Worm (Caenorhabditis elegans) whole organism, mixed stage, embryonic: ENCODE data around the gene Y53F4B.62.

ENCODE experiments used
- M03D4.4 ChIP-seq: sonication (generic microtip); optimal IDR thresholded peaks from 2 replicates; lab custom pipeline; 2017; ENCODE audit warnings: mild to moderate bottlenecking, missing genetic modification characterization, missing compliant biosample characterization
- blmp-1 ChIP-seq: fragments of 150-350 bp; optimal IDR thresholded peaks from 2 replicates; lab custom pipeline; 2014; ENCODE audit warnings: missing biosample characterization, missing genetic modification characterization
- ceh-83 ChIP-seq: fragments of 200-800 bp; sonication (Bioruptor generic); optimal IDR thresholded peaks from 2 replicates; lab custom pipeline; 2018; ENCODE audit warnings: mild to moderate bottlenecking, missing genetic modification characterization, missing compliant biosample characterization
- ces-1 ChIP-seq: fragments of 150-350 bp; optimal IDR thresholded peaks from 2 replicates; lab custom pipeline; 2014; ENCODE audit warnings: missing biosample characterization, missing genetic modification reagents, missing genetic modification characterization
- cnd-1 ChIP-seq: fragments of 200-800 bp; sonication (Bioruptor generic); optimal IDR thresholded peaks from 2 replicates; lab custom pipeline; 2018; ENCODE audit warnings: mild to moderate bottlenecking, missing genetic modification characterization, missing compliant biosample characterization
- drap-1 ChIP-seq: fragments of 200-800 bp; sonication (Bioruptor generic); optimal IDR thresholded peaks from 3 replicates; lab custom pipeline; 2018; ENCODE audit warnings: mild to moderate bottlenecking, missing genetic modification characterization, missing compliant biosample characterization
- elt-3 ChIP-seq: fragments of 150-350 bp; optimal IDR thresholded peaks from 2 replicates; lab custom pipeline; 2014; ENCODE audit warnings: missing biosample characterization, missing genetic modification characterization
- lin-13 ChIP-seq: fragments of 150-350 bp; optimal IDR thresholded peaks from 2 replicates; lab custom pipeline; 2014; ENCODE audit warnings: missing biosample characterization, missing genetic modification characterization
- lin-32 ChIP-seq: fragments of 200-800 bp; sonication (Bioruptor generic); optimal IDR thresholded peaks from 2 replicates; lab custom pipeline; 2018; ENCODE audit warnings: mild to moderate bottlenecking, missing genetic modification characterization, missing compliant biosample characterization
- mab-5 ChIP-seq: fragments of 150-350 bp; optimal IDR thresholded peaks from 2 replicates; lab custom pipeline; 2014; ENCODE audit warnings: missing biosample characterization, missing genetic modification characterization
- mep-1 ChIP-seq: fragments of 150-350 bp; optimal IDR thresholded peaks from 2 replicates; lab custom pipeline; 2017; ENCODE audit warnings: missing biosample characterization, missing genetic modification reagents, missing genetic modification characterization, inconsistent platforms
- mls-2 ChIP-seq: sonication (generic microtip); optimal IDR thresholded peaks from 2 replicates; lab custom pipeline; 2016; ENCODE audit warnings: mild to moderate bottlenecking, missing genetic modification characterization, moderate library complexity, missing compliant biosample characterization
- nhr-2 ChIP-seq: fragments of 150-350 bp; optimal IDR thresholded peaks from 2 replicates; lab custom pipeline; 2014; ENCODE audit warnings: missing biosample characterization, missing genetic modification characterization
- nhr-237 ChIP-seq: fragments of 150-350 bp; optimal IDR thresholded peaks from 2 replicates; lab custom pipeline; 2014; ENCODE audit warnings: missing biosample characterization, missing genetic modification characterization
- nhr-28 ChIP-seq: fragments of 150-350 bp; optimal IDR thresholded peaks from 2 replicates; lab custom pipeline; 2014; ENCODE audit warnings: missing biosample characterization, missing genetic modification characterization
- pha-4 ChIP-seq: fragments of 150-350 bp; optimal IDR thresholded peaks from 2 replicates; lab custom pipeline; 2018; ENCODE audit warnings: missing biosample characterization, missing genetic modification reagents, missing genetic modification characterization
- snpc-4 ChIP-seq: fragments of 150-350 bp; optimal IDR thresholded peaks from 2 replicates; lab custom pipeline; 2014; ENCODE audit warnings: missing biosample characterization, missing genetic modification characterization
- sptf-1 ChIP-seq: sonication (generic microtip); optimal IDR thresholded peaks from 2 replicates; lab custom pipeline; 2017; ENCODE audit warnings: mild to moderate bottlenecking, missing genetic modification characterization, moderate library complexity, missing compliant biosample characterization
- unc-39 ChIP-seq: fragments of 150-350 bp; optimal IDR thresholded peaks from 2 replicates; lab custom pipeline; 2014; ENCODE audit warnings: missing biosample characterization, missing genetic modification characterization
- unc-62 ChIP-seq: fragments of 150-350 bp; optimal IDR thresholded peaks from 2 replicates; lab custom pipeline; 2014; ENCODE audit warnings: missing biosample characterization, missing genetic modification reagents, missing genetic modification characterization
- zip-8 ChIP-seq: fragments of 150-350 bp; optimal IDR thresholded peaks from 2 replicates; lab custom pipeline; 2014; ENCODE audit warnings: missing biosample characterization, missing genetic modification characterization

Gene Y53F4B.62

DNA sequence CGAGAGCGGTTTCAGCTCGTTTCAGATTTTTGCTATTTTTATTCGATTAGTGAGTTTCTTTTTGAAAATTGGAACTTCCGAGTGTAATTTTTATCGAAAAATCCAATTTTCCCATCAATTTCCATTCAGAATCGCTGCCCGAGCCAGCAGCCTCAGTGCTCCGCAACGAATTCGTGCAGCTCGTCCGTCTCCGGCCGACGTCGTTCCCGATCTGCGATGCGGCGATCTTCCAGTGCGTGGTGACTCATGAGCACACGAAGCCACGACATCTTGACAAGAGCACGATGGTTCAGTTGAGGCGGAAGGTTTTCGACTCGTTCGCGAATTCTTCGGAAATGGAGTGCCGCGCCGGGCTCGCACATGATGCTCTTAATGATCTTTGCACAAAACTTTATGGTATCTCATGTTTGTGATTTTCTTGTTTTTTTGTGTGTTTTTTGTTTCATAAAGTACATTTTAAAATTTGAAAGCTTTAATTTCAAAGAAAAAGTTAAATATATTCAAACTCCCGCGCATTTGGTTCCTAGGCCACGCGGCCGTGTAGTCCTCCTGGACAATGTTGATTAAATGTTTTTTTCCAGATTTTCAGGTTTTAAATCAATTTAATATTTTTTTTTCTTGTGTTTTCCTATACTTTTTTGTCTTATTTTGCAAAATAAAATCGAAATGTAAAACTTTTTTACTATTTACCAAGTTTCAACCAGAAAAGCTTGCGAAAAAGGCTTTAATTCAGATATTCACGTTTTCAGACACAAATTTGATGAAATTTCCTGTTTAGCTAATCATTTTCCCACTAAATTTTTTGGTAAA, 41.1 kb downstream of the Y53F4B.62 start:
- no peak for TF ChIP-seq unc-62
- TF ChIP-seq sptf-1: no peak
- TF ChIP-seq M03D4.4 (tag; lab: Kevin White, UChicago): peak; percentile 5
- no peak for TF ChIP-seq nhr-2 (tag; lab: Kevin White, UChicago)
- no peak for TF ChIP-seq mep-1 (tag; lab: Kevin White, UChicago)
- no peak for TF ChIP-seq unc-39 (tag; lab: Kevin White, UChicago)
- TF ChIP-seq nhr-28 (tag; lab: Kevin White, UChicago): no peak
- peak; percentile 34 for TF ChIP-seq ces-1 (GFP tag; lab: Kevin White, UChicago)
- TF ChIP-seq snpc-4: no peak
- no peak for TF ChIP-seq lin-32 (GFP tag; lab: Kevin White, UChicago)
- TF ChIP-seq mab-5 (tag; lab: Kevin White, UChicago): no peak
- peak; percentile 15 for TF ChIP-seq nhr-237 (tag; lab: Kevin White, UChicago)
- no peak for TF ChIP-seq elt-3 (tag; lab: Kevin White, UChicago)
- TF ChIP-seq lin-13 (tag; lab: Kevin White, UChicago): no peak
- TF ChIP-seq ceh-83 (GFP tag; lab: Kevin White, UChicago): peak; percentile 45
- TF ChIP-seq, all 35 proteins: peak for 4

DNA sequence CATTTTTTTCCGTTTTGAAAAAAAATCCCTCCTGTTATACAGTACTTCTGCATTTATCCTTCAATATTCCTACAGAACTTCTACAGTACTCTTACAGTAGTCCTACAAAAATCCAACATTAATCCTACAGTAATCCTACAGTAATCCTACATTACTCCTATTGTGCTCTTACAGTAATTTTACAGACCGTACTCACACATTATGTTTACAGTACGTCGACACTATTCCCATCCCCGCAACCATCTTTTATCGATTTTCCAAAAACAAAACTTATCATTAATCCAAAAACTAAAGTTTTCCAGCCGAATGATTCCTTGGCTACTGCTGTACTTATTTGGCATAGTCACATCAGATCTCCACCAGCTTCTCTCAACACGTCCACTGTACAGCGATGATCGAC, 46.2 kb downstream of the Y53F4B.62 start, which contains the start of gene Y53F4B.20:
Y53F4B.20 (plus strand) TSS at position 301 of the 400 bp plus-strand sequence.
- TF ChIP-seq drap-1 (GFP tag; lab: Kevin White, UChicago) (no peak), nhr-28 (tag; lab: Kevin White, UChicago) (no peak), sptf-1 (no peak), pha-4 (tag; lab: Kevin White, UChicago) (no peak), cnd-1 (tag; lab: Kevin White, UChicago) (no peak), snpc-4 (no peak), blmp-1 (tag; lab: Kevin White, UChicago) (no peak), lin-13 (tag; lab: Kevin White, UChicago) (no peak)

DNA sequence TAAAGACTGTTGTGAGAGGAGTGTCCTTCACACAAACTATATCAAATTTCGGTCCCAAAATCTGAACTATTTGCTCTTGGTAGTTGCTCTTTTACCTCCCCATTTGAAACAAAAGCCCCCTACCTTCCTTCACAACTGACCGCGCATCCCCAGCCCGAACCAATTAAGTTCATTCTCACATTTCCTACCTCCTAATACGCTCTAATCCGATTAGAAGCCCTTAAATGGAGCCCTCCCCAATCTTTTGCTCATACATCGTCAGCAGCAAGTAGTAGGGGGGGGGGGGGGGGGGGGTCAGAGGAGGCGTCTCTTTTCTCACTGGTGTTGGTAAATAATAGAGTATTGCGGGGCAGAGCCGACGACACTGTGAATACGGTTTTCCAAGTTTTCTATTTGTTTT, 49.9 kb downstream of the Y53F4B.62 start:
- TF ChIP-seq mls-2 (tag; lab: Kevin White, UChicago): peak; percentile 8
- TF ChIP-seq zip-8 (tag; lab: Kevin White, UChicago): no peak
- peak; percentile 52 for TF ChIP-seq sptf-1
- peak; percentile 58 for TF ChIP-seq ces-1 (GFP tag; lab: Kevin White, UChicago)
- TF ChIP-seq, all 35 proteins: peak for 3
